Fruit fly (Drosophila melanogaster): ENCODE results near the gene CG17572.

dm6 chr2L:19114183-19114776 lies 40.3 kb upstream of the CG17572 start, which contains the start of gene CG10561:
- TF ChIP-seq eg (GFP tag; IDR thresholded peaks at IDR 0.05): no peak
- no peak for TF ChIP-seq Sox102F (GFP tag; optimal IDR thresholded peaks at IDR 0.05)
- TF ChIP-seq lz (GFP tag; optimal IDR thresholded peaks at IDR 0.05): no peak
- no peak for TF ChIP-seq CG11294 (GFP tag; IDR thresholded peaks at IDR 0.05)
- no peak for TF ChIP-seq Hr4 (GFP tag; optimal IDR thresholded peaks at IDR 0.05)
- no peak for TF ChIP-seq Hr38 (GFP tag; optimal IDR thresholded peaks at IDR 0.05)
- TF ChIP-seq esn (GFP tag; optimal IDR thresholded peaks at IDR 0.05): no peak
- no peak for TF ChIP-seq CG11902 (GFP tag; optimal IDR thresholded peaks at IDR 0.05)
- no peak for TF ChIP-seq OdsH (GFP tag; optimal IDR thresholded peaks at IDR 0.05)

Data from whole organism, prepupa.